Fruit fly (Drosophila melanogaster) whole organism, embryonic: ENCODE measurements around the gene ClC-c.

Experiments used
- B-H2 ChIP-seq: fragments of 200-800 bp; sonication (Bioruptor generic); optimal IDR thresholded peaks from 2 replicates; lab custom pipeline; 2018; ENCODE audit warnings: missing biosample characterization, mild to moderate bottlenecking, missing genetic modification characterization
- CG12299 ChIP-seq: fragments of 200-800 bp; sonication (Bioruptor generic); optimal IDR thresholded peaks from 2 replicates; lab custom pipeline; 2018; ENCODE audit warnings: missing biosample characterization, mild to moderate bottlenecking, missing genetic modification characterization
- CG1233 ChIP-seq: fragments of 200-800 bp; sonication (Bioruptor generic); optimal IDR thresholded peaks from 4 replicates; lab custom pipeline; 2018; ENCODE audit warnings: missing biosample characterization, mild to moderate bottlenecking, missing genetic modification characterization
- CG12942 ChIP-seq: fragments of 200-800 bp; sonication (Bioruptor generic); optimal IDR thresholded peaks from 3 replicates; lab custom pipeline; 2016; ENCODE audit warnings: missing biosample characterization, missing genetic modification characterization
- CG16779 ChIP-seq: fragments of 200-800 bp; sonication (Bioruptor generic); IDR thresholded peaks from 2 replicates; pipeline ENCODE4 v1.3.6; 2022; ENCODE audit warnings: missing biosample characterization, missing genetic modification characterization
- CG17359 ChIP-seq: fragments of 200-800 bp; sonication (Bioruptor generic); optimal IDR thresholded peaks from 3 replicates; lab custom pipeline; 2018; ENCODE audit warnings: missing biosample characterization, mild to moderate bottlenecking, missing genetic modification characterization, moderate library complexity
- CG17568 ChIP-seq: fragments of 200-800 bp; sonication (Bioruptor generic); optimal IDR thresholded peaks from 2 replicates; lab custom pipeline; 2018; ENCODE audit warnings: missing biosample characterization, mild to moderate bottlenecking, missing genetic modification characterization, moderate library complexity
- CG17802 ChIP-seq: fragments of 200-800 bp; sonication (Bioruptor generic); optimal IDR thresholded peaks from 2 replicates; lab custom pipeline; 2018; ENCODE audit warnings: missing biosample characterization, mild to moderate bottlenecking, missing genetic modification characterization, moderate library complexity
- CG1792 ChIP-seq: fragments of 200-800 bp; sonication (Bioruptor generic); optimal IDR thresholded peaks from 2 replicates; lab custom pipeline; 2016; ENCODE audit warnings: missing biosample characterization, missing genetic modification characterization
- CG2678 ChIP-seq: fragments of 200-800 bp; sonication (Bioruptor generic); optimal IDR thresholded peaks from 3 replicates; lab custom pipeline; 2019; ENCODE audit warnings: missing biosample characterization, mild to moderate bottlenecking, missing genetic modification characterization, moderate library complexity
- CG2875 ChIP-seq: fragments of 200-800 bp; sonication (Bioruptor generic); optimal IDR thresholded peaks from 2 replicates; lab custom pipeline; 2017; ENCODE audit warnings: missing biosample characterization, mild to moderate bottlenecking, missing genetic modification characterization, missing genetic modification reagents
- CG3281 ChIP-seq: fragments of 200-800 bp; sonication (Bioruptor generic); optimal IDR thresholded peaks from 3 replicates; lab custom pipeline; 2017; ENCODE audit warnings: missing biosample characterization, mild to moderate bottlenecking, missing genetic modification characterization
- CG33557 ChIP-seq: fragments of 200-800 bp; sonication (Bioruptor generic); optimal IDR thresholded peaks from 2 replicates; lab custom pipeline; 2019; ENCODE audit warnings: missing biosample characterization, mild to moderate bottlenecking, missing genetic modification characterization, moderate library complexity
- CG42726 ChIP-seq: fragments of 200-800 bp; sonication (Bioruptor generic); IDR thresholded peaks from 2 replicates; pipeline ENCODE4 v1.3.6; 2022; ENCODE audit warnings: missing biosample characterization, missing genetic modification characterization; ENCODE audit not compliant: partially characterized antibody
- CG4282 ChIP-seq: fragments of 200-800 bp; sonication (Bioruptor generic); optimal IDR thresholded peaks from 2 replicates; lab custom pipeline; 2016; ENCODE audit warnings: missing biosample characterization, missing genetic modification characterization
- CG4617 ChIP-seq: fragments of 200-800 bp; sonication (Bioruptor generic); optimal IDR thresholded peaks from 3 replicates; lab custom pipeline; 2016; ENCODE audit warnings: missing biosample characterization, missing genetic modification characterization, borderline replicate concordance
- CG6689 ChIP-seq: fragments of 200-800 bp; sonication (Bioruptor generic); IDR thresholded peaks from 2 replicates; pipeline ENCODE4 v1.3.6; 2022; ENCODE audit warnings: missing biosample characterization, missing genetic modification characterization
- CG7556 ChIP-seq: fragments of 200-800 bp; sonication (Bioruptor generic); optimal IDR thresholded peaks from 2 replicates; lab custom pipeline; 2017; ENCODE audit warnings: missing biosample characterization, mild to moderate bottlenecking, missing genetic modification characterization
- CG8924 ChIP-seq: fragments of 200-800 bp; optimal IDR thresholded peaks from 3 replicates; lab custom pipeline; 2019; ENCODE audit warnings: missing biosample characterization, mild to moderate bottlenecking, missing genetic modification characterization, moderate library complexity
- CG8944 ChIP-seq: fragments of 200-800 bp; sonication (Bioruptor generic); optimal IDR thresholded peaks from 3 replicates; lab custom pipeline; 2016; ENCODE audit warnings: missing biosample characterization, missing genetic modification characterization
- CG9797 ChIP-seq: fragments of 200-800 bp; sonication (Bioruptor generic); optimal IDR thresholded peaks from 3 replicates; lab custom pipeline; 2018; ENCODE audit warnings: missing biosample characterization, mild to moderate bottlenecking, missing genetic modification characterization
- CTCF ChIP-seq: fragments of 200-800 bp; sonication (Bioruptor generic); optimal IDR thresholded peaks from 2 replicates; lab custom pipeline; 2017; ENCODE audit warnings: missing biosample characterization, mild to moderate bottlenecking, missing genetic modification characterization, moderate library complexity
- Chrac-16 ChIP-seq: fragments of 200-800 bp; sonication (Bioruptor generic); optimal IDR thresholded peaks from 3 replicates; lab custom pipeline; 2016; ENCODE audit warnings: missing biosample characterization, missing genetic modification characterization
- D19B ChIP-seq: fragments of 200-800 bp; sonication (Bioruptor generic); optimal IDR thresholded peaks from 2 replicates; lab custom pipeline; 2017; ENCODE audit warnings: missing biosample characterization, mild to moderate bottlenecking, missing genetic modification characterization
- Dad ChIP-seq: fragments of 200-800 bp; sonication (Bioruptor generic); optimal IDR thresholded peaks from 3 replicates; lab custom pipeline; 2016; ENCODE audit warnings: missing biosample characterization, missing genetic modification characterization
- Gsc ChIP-seq: fragments of 200-800 bp; sonication (Bioruptor generic); IDR thresholded peaks from 2 replicates; pipeline ENCODE4 v1.3.6; 2022; ENCODE audit warnings: missing biosample characterization, missing genetic modification characterization
- HLH4C ChIP-seq: fragments of 200-800 bp; sonication (Bioruptor generic); IDR thresholded peaks from 3 replicates; pipeline ENCODE4 v1.3.6; 2022; ENCODE audit warnings: missing biosample characterization, missing genetic modification characterization; ENCODE audit not compliant: partially characterized antibody
- HLH54F ChIP-seq: fragments of 200-800 bp; sonication (Bioruptor generic); optimal IDR thresholded peaks from 3 replicates; lab custom pipeline; 2016; ENCODE audit warnings: missing biosample characterization, missing genetic modification characterization
- HLHmδ ChIP-seq: fragments of 200-800 bp; sonication (Bioruptor generic); optimal IDR thresholded peaks from 2 replicates; lab custom pipeline; 2018; ENCODE audit warnings: missing biosample characterization, mild to moderate bottlenecking, missing genetic modification characterization, moderate library complexity
- Six4 ChIP-seq: fragments of 200-800 bp; sonication (Bioruptor generic); optimal IDR thresholded peaks from 2 replicates; lab custom pipeline; 2016; ENCODE audit warnings: missing biosample characterization, missing genetic modification characterization
- Sry-β ChIP-seq: fragments of 200-800 bp; sonication (Bioruptor generic); optimal IDR thresholded peaks from 2 replicates; lab custom pipeline; 2018; ENCODE audit warnings: missing biosample characterization, mild to moderate bottlenecking, missing genetic modification characterization, moderate library complexity
- Xbp1 ChIP-seq: fragments of 200-800 bp; sonication (Bioruptor generic); optimal IDR thresholded peaks from 3 replicates; lab custom pipeline; 2016; ENCODE audit warnings: missing biosample characterization, mild to moderate bottlenecking, missing genetic modification characterization
- az2 ChIP-seq: fragments of 200-800 bp; sonication (Bioruptor generic); optimal IDR thresholded peaks from 3 replicates; lab custom pipeline; 2016; ENCODE audit warnings: missing biosample characterization, missing genetic modification characterization
- bab2 ChIP-seq: fragments of 200-800 bp; sonication (Bioruptor generic); optimal IDR thresholded peaks from 2 replicates; lab custom pipeline; 2016; ENCODE audit warnings: missing biosample characterization, missing genetic modification characterization
- dati ChIP-seq: fragments of 200-800 bp; sonication (Bioruptor generic); IDR thresholded peaks from 2 replicates; pipeline ENCODE4 v1.3.6; 2022; ENCODE audit warnings: missing biosample characterization, missing genetic modification characterization
- exex ChIP-seq: fragments of 200-800 bp; sonication (Bioruptor generic); optimal IDR thresholded peaks from 4 replicates; lab custom pipeline; 2018; ENCODE audit warnings: missing biosample characterization, mild to moderate bottlenecking, missing genetic modification characterization, moderate library complexity
- eyg ChIP-seq: fragments of 200-800 bp; sonication (Bioruptor generic); optimal IDR thresholded peaks from 3 replicates; lab custom pipeline; 2016; ENCODE audit warnings: missing biosample characterization, missing genetic modification characterization
- gro ChIP-seq: fragments of 200-800 bp; sonication (Bioruptor generic); optimal IDR thresholded peaks from 2 replicates; lab custom pipeline; 2016; ENCODE audit warnings: missing biosample characterization, missing genetic modification characterization
- hb ChIP-seq: fragments of 200-800 bp; sonication (Bioruptor generic); IDR thresholded peaks from 3 replicates; pipeline ENCODE4 v1.3.6; 2022; ENCODE audit warnings: missing biosample characterization, missing genetic modification characterization; ENCODE audit not compliant: partially characterized antibody
- knrl ChIP-seq: fragments of 200-800 bp; sonication (Bioruptor generic); IDR thresholded peaks from 3 replicates; pipeline ENCODE4 v1.3.6; 2022; ENCODE audit warnings: missing biosample characterization, missing genetic modification characterization; ENCODE audit not compliant: partially characterized antibody
- maf-S ChIP-seq: fragments of 200-800 bp; sonication (Bioruptor generic); optimal IDR thresholded peaks from 2 replicates; lab custom pipeline; 2016; ENCODE audit warnings: missing biosample characterization, missing genetic modification characterization
- mld ChIP-seq: fragments of 200-800 bp; sonication (Bioruptor generic); IDR thresholded peaks from 3 replicates; pipeline ENCODE4 v1.3.6; 2022; ENCODE audit warnings: missing biosample characterization, missing genetic modification characterization; ENCODE audit not compliant: partially characterized antibody
- nau ChIP-seq: fragments of 200-800 bp; sonication (Bioruptor generic); optimal IDR thresholded peaks from 3 replicates; lab custom pipeline; 2017; ENCODE audit warnings: missing biosample characterization, mild to moderate bottlenecking, missing genetic modification characterization, missing genetic modification reagents
- pho ChIP-seq: fragments of 200-800 bp; sonication (Bioruptor generic); optimal IDR thresholded peaks from 2 replicates; lab custom pipeline; 2016; ENCODE audit warnings: missing biosample characterization, missing genetic modification characterization
- psq ChIP-seq: fragments of 200-800 bp; sonication (Bioruptor generic); optimal IDR thresholded peaks from 2 replicates; lab custom pipeline; 2017; ENCODE audit warnings: missing biosample characterization, missing genetic modification characterization
- run ChIP-seq: fragments of 200-800 bp; sonication (Bioruptor generic); optimal IDR thresholded peaks from 3 replicates; lab custom pipeline; 2018; ENCODE audit warnings: missing biosample characterization, mild to moderate bottlenecking, missing genetic modification characterization
- sc ChIP-seq, 3 experiments: fragments of >200 bp in 2 of 3; fragments of 200-800 bp in 1 of 3; sonication (Bioruptor generic) in 1 of 3; optimal IDR thresholded peaks; 2 replicates in 2 of 3; 3 replicates in 1 of 3; lab custom pipeline; 2017; ENCODE audit warnings: mild to moderate bottlenecking in 1 of 3, missing biosample characterization in 1 of 3, missing genetic modification characterization in 1 of 3, missing genetic modification reagents in 1 of 3
- scrt ChIP-seq: fragments of 200-800 bp; sonication (Bioruptor generic); optimal IDR thresholded peaks from 2 replicates; lab custom pipeline; 2018; ENCODE audit warnings: missing biosample characterization, mild to moderate bottlenecking, missing genetic modification characterization, moderate library complexity
- wdn ChIP-seq: fragments of 200-800 bp; sonication (Bioruptor generic); IDR thresholded peaks from 2 replicates; pipeline ENCODE4 v1.3.6; 2022; ENCODE audit warnings: missing biosample characterization, missing genetic modification characterization
- zfh2 ChIP-seq: fragments of 200-800 bp; sonication (Bioruptor generic); optimal IDR thresholded peaks from 2 replicates; lab custom pipeline; 2016; ENCODE audit warnings: missing biosample characterization, missing genetic modification characterization

The ClC-c gene

DNA sequence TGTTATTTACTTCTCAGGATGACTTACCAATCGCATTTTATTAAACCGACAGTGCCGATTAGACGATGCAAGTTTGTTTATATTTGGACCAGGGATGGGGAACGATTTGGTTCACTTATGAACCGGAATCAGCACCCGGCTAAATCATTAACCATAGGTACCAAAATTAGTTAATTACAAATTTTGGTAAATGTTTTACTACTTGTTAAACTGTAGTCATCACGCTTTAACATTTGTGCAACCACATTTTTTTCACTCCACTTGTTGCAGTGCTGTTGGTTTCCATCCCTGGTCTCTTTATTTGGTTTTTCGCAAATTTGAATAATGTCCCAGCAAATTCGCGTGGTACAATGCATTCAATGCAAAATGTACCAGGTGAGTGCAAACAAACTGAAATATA lies 15.3 kb downstream of the ClC-c start, which contains the start of the genes IntS9 and CG43295 (continued):
- TF ChIP-seq knrl (GFP tag; lab: Robert Waterston, UW) (peak; percentile 57; the same call in 2 of the 3 replicates), dati (GFP tag; lab: Robert Waterston, UW) (peak; percentile 82), Dad (GFP tag; lab: Kevin White, UChicago) (peak; percentile 76), CG1792 (GFP tag; lab: Kevin White, UChicago) (peak; percentile 69), CG8924 (no peak), CG8944 (peak; percentile 86), maf-S (peak; percentile 83), CG17802 (tag; lab: Kevin White, UChicago) (peak; percentile 64), eyg (peak; percentile 46), CG4617 (peak; percentile 77), CG16779 (GFP tag; lab: Robert Waterston, UW) (peak; percentile 73; the same call in 1 of the 2 replicates), Six4 (peak; percentile 82), CG1233 (peak; percentile 58), CTCF (no peak), Sry-β (GFP tag; lab: Kevin White, UChicago) (peak; percentile 16), sc (optimal IDR thresholded peaks at IDR 0.05; lab: Kevin White, UChicago) (no peak), sc (GFP tag; optimal IDR thresholded peaks at IDR 0.05; lab: Kevin White, UChicago) (peak; percentile 55), D19B (GFP tag; lab: Kevin White, UChicago) (no peak), psq (GFP tag; lab: Kevin White, UChicago) (peak; percentile 25), CG33557 (GFP tag; lab: Kevin White, UChicago) (peak; percentile 63), az2 (GFP tag; lab: Kevin White, UChicago) (peak; percentile 89), pho (GFP tag; lab: Kevin White, UChicago) (peak; percentile 80), HLH4C (GFP tag; lab: Robert Waterston, UW) (0 out of 3 replicates have a peak, but pooled peaks have one; percentile 49), exex (tag; lab: Kevin White, UChicago) (no peak), HLH54F (GFP tag; lab: Kevin White, UChicago) (peak; percentile 89), zfh2 (GFP tag; lab: Kevin White, UChicago) (peak; percentile 91), hb (GFP tag; lab: Robert Waterston, UW) (no peak), CG2678 (tag; lab: Kevin White, UChicago) (no peak), CG2875 (GFP tag; lab: Kevin White, UChicago) (peak; percentile 73), Xbp1 (GFP tag; lab: Kevin White, UChicago) (peak; percentile 90), nau (GFP tag; lab: Kevin White, UChicago) (no peak), CG9797 (GFP tag; lab: Kevin White, UChicago) (no peak), Gsc (GFP tag; lab: Robert Waterston, UW) (peak; percentile 56; the same call in 1 of the 2 replicates), CG4282 (GFP tag; lab: Kevin White, UChicago) (peak; percentile 69), CG12299 (peak; percentile 39), B-H2 (GFP tag; lab: Kevin White, UChicago) (no peak), wdn (GFP tag; lab: Robert Waterston, UW) (peak; percentile 77), CG17359 (peak; percentile 73), CG12942 (GFP tag; lab: Kevin White, UChicago) (peak; percentile 83), mld (GFP tag; lab: Robert Waterston, UW) (no peak), CG6689 (GFP tag; lab: Robert Waterston, UW) (peak; percentile 88), CG7556 (GFP tag; lab: Kevin White, UChicago) (no peak), HLHmδ (GFP tag; lab: Kevin White, UChicago) (no peak), CG42726 (GFP tag; lab: Robert Waterston, UW) (no peak), run (tag; lab: Kevin White, UChicago) (no peak), CG17568 (GFP tag; lab: Kevin White, UChicago) (no peak), Chrac-16 (GFP tag; lab: Kevin White, UChicago) (peak; percentile 89), gro (GFP tag; lab: Kevin White, UChicago) (no peak), bab2 (GFP tag; lab: Kevin White, UChicago) (peak; percentile 86), scrt (GFP tag; lab: Kevin White, UChicago) (peak; percentile 93), CG3281 (peak; percentile 72)
